Fruit fly (Drosophila melanogaster) whole organism, embryonic: ENCODE measurements around the gene Tmtc2.

Experiments used
- Antp ChIP-seq: fragments of 200-800 bp; sonication (Bioruptor generic); optimal IDR thresholded peaks from 3 replicates; lab custom pipeline; 2016; ENCODE audit warnings: missing biosample characterization, missing genetic modification characterization
- BEAF-32 ChIP-seq: fragments of 200-800 bp; sonication (Bioruptor generic); optimal IDR thresholded peaks from 3 replicates; lab custom pipeline; 2017; ENCODE audit warnings: missing biosample characterization, missing genetic modification characterization, mild to moderate bottlenecking, moderate library complexity, missing genetic modification reagents
- CG10462 ChIP-seq: fragments of 200-800 bp; sonication (Bioruptor generic); optimal IDR thresholded peaks from 2 replicates; lab custom pipeline; 2016; ENCODE audit warnings: missing biosample characterization, missing genetic modification characterization
- CG15514 ChIP-seq: fragments of 200-800 bp; sonication (Bioruptor generic); optimal IDR thresholded peaks from 3 replicates; lab custom pipeline; 2017; ENCODE audit warnings: missing biosample characterization, missing genetic modification characterization, mild to moderate bottlenecking, moderate library complexity, missing genetic modification reagents
- CG1832 ChIP-seq: fragments of 200-800 bp; sonication (Bioruptor generic); optimal IDR thresholded peaks from 2 replicates; lab custom pipeline; 2017; ENCODE audit warnings: missing biosample characterization, mild to moderate bottlenecking, missing genetic modification characterization, inconsistent platforms
- CG2120 ChIP-seq: fragments of 200-800 bp; sonication (Bioruptor generic); optimal IDR thresholded peaks from 3 replicates; lab custom pipeline; 2016; ENCODE audit warnings: missing biosample characterization, missing genetic modification characterization
- CG30403 ChIP-seq: fragments of 200-800 bp; sonication (Bioruptor generic); optimal IDR thresholded peaks from 3 replicates; lab custom pipeline; 2016; ENCODE audit warnings: missing biosample characterization, missing genetic modification characterization
- CG3163 ChIP-seq: fragments of 200-800 bp; sonication (Bioruptor generic); optimal IDR thresholded peaks from 3 replicates; lab custom pipeline; 2016; ENCODE audit warnings: missing biosample characterization, missing genetic modification characterization
- CG33557 ChIP-seq: fragments of 200-800 bp; sonication (Bioruptor generic); optimal IDR thresholded peaks from 2 replicates; lab custom pipeline; 2019; ENCODE audit warnings: missing biosample characterization, mild to moderate bottlenecking, missing genetic modification characterization, moderate library complexity
- CG6175 ChIP-seq: fragments of 200-800 bp; sonication (Bioruptor generic); IDR thresholded peaks from 3 replicates; pipeline ENCODE4 v1.3.6; 2022; ENCODE audit warnings: missing biosample characterization, missing genetic modification characterization
- CG6254 ChIP-seq: fragments of 200-800 bp; sonication (Bioruptor generic); optimal IDR thresholded peaks from 3 replicates; lab custom pipeline; 2017; ENCODE audit warnings: mild to moderate bottlenecking, missing biosample characterization, missing genetic modification reagents, missing genetic modification characterization
- CG6272 ChIP-seq: fragments of 200-800 bp; sonication (Bioruptor generic); IDR thresholded peaks from 2 replicates; pipeline ENCODE4 v1.3.6; 2022; ENCODE audit warnings: missing biosample characterization, missing genetic modification characterization
- CG6654 ChIP-seq: fragments of 200-800 bp; sonication (Bioruptor generic); optimal IDR thresholded peaks from 2 replicates; lab custom pipeline; 2017; ENCODE audit warnings: missing biosample characterization, mild to moderate bottlenecking, missing genetic modification characterization
- CG6765 ChIP-seq: fragments of 200-800 bp; sonication (Bioruptor generic); optimal IDR thresholded peaks from 3 replicates; lab custom pipeline; 2017; ENCODE audit warnings: missing biosample characterization, mild to moderate bottlenecking, missing genetic modification characterization
- CG7271 ChIP-seq: fragments of 200-800 bp; sonication (Bioruptor generic); optimal IDR thresholded peaks from 2 replicates; lab custom pipeline; 2018; ENCODE audit warnings: missing biosample characterization, mild to moderate bottlenecking, missing genetic modification characterization, moderate library complexity
- CG7357 ChIP-seq: fragments of 200-800 bp; sonication (Bioruptor generic); IDR thresholded peaks from 3 replicates; pipeline ENCODE4 v1.3.6; 2022; ENCODE audit warnings: missing biosample characterization, missing genetic modification characterization
- CG7786 ChIP-seq: fragments of 200-800 bp; sonication (Bioruptor generic); optimal IDR thresholded peaks from 2 replicates; lab custom pipeline; 2016; ENCODE audit warnings: missing biosample characterization, missing genetic modification characterization
- CG8089 ChIP-seq: fragments of 200-800 bp; sonication (Bioruptor generic); optimal IDR thresholded peaks from 3 replicates; lab custom pipeline; 2016; ENCODE audit warnings: missing biosample characterization, missing genetic modification characterization
- CG8924 ChIP-seq: fragments of 200-800 bp; optimal IDR thresholded peaks from 3 replicates; lab custom pipeline; 2019; ENCODE audit warnings: missing biosample characterization, mild to moderate bottlenecking, missing genetic modification characterization, moderate library complexity
- CG9817 ChIP-seq: fragments of 200-800 bp; sonication (Bioruptor generic); optimal IDR thresholded peaks from 2 replicates; lab custom pipeline; 2018; ENCODE audit warnings: missing biosample characterization, mild to moderate bottlenecking, missing genetic modification characterization, moderate library complexity
- CkIIα-i1 ChIP-seq: fragments of 200-800 bp; sonication (Bioruptor generic); IDR thresholded peaks from 2 replicates; pipeline ENCODE4 v1.3.6; 2022; ENCODE audit warnings: missing biosample characterization, missing genetic modification characterization
- Dll ChIP-seq: fragments of 200-800 bp; sonication (Bioruptor generic); IDR thresholded peaks from 4 replicates; pipeline ENCODE4 v1.3.6; 2022; ENCODE audit warnings: missing biosample characterization, missing genetic modification characterization; ENCODE audit not compliant: partially characterized antibody
- Gsc ChIP-seq: fragments of 200-800 bp; sonication (Bioruptor generic); IDR thresholded peaks from 2 replicates; pipeline ENCODE4 v1.3.6; 2022; ENCODE audit warnings: missing biosample characterization, missing genetic modification characterization
- HHEX ChIP-seq: fragments of 200-800 bp; sonication (Bioruptor generic); optimal IDR thresholded peaks from 3 replicates; lab custom pipeline; 2017; ENCODE audit warnings: missing biosample characterization, mild to moderate bottlenecking, missing genetic modification characterization, missing genetic modification reagents
- Lim3 ChIP-seq: fragments of 200-800 bp; sonication (Bioruptor generic); IDR thresholded peaks from 2 replicates; pipeline ENCODE4 v1.3.6; 2022; ENCODE audit warnings: missing biosample characterization, missing genetic modification characterization
- MBD-R2 ChIP-seq: fragments of 200-800 bp; sonication (Bioruptor generic); IDR thresholded peaks from 2 replicates; pipeline ENCODE4 v1.3.6; 2022; ENCODE audit warnings: missing biosample characterization, missing genetic modification characterization
- Med ChIP-seq: fragments of 200-800 bp; sonication (Bioruptor generic); peaks from one replicate; lab custom pipeline; 2016; ENCODE audit warnings: missing biosample characterization, missing genetic modification characterization, mild to moderate bottlenecking, inconsistent platforms, moderate library complexity
- Meics ChIP-seq: fragments of 200-800 bp; sonication (Bioruptor generic); optimal IDR thresholded peaks from 2 replicates; lab custom pipeline; 2017; ENCODE audit warnings: missing biosample characterization, mild to moderate bottlenecking, missing genetic modification characterization
- Mrtf ChIP-seq: fragments of 200-800 bp; sonication (Bioruptor generic); IDR thresholded peaks from 3 replicates; pipeline ENCODE4 v1.3.6; 2022; ENCODE audit warnings: missing biosample characterization, missing genetic modification characterization
- NK7.1 ChIP-seq: fragments of 200-800 bp; sonication (Bioruptor generic); optimal IDR thresholded peaks from 3 replicates; lab custom pipeline; 2016; ENCODE audit warnings: missing biosample characterization, missing genetic modification characterization
- NfI ChIP-seq: fragments of 200-800 bp; sonication (Bioruptor generic); optimal IDR thresholded peaks from 3 replicates; lab custom pipeline; 2018; ENCODE audit warnings: missing biosample characterization, mild to moderate bottlenecking, missing genetic modification characterization, moderate library complexity
- Side ChIP-seq: fragments of 200-800 bp; sonication (Bioruptor generic); optimal IDR thresholded peaks from 2 replicates; lab custom pipeline; 2016; ENCODE audit warnings: missing biosample characterization, missing genetic modification characterization
- Spps ChIP-seq: fragments of 200-800 bp; sonication (Bioruptor generic); optimal IDR thresholded peaks from 2 replicates; lab custom pipeline; 2018; ENCODE audit warnings: missing biosample characterization, mild to moderate bottlenecking, missing genetic modification characterization
- amos ChIP-seq: fragments of 200-800 bp; sonication (Bioruptor generic); IDR thresholded peaks from 2 replicates; pipeline ENCODE4 v1.3.6; 2022; ENCODE audit warnings: missing biosample characterization, missing genetic modification characterization; ENCODE audit not compliant: partially characterized antibody
- cas ChIP-seq: fragments of 200-800 bp; sonication (Bioruptor generic); IDR thresholded peaks from 2 replicates; pipeline ENCODE4 v1.3.6; 2022; ENCODE audit warnings: missing biosample characterization, missing genetic modification characterization
- chinmo ChIP-seq: fragments of 200-800 bp; sonication (Bioruptor generic); IDR thresholded peaks from 4 replicates; pipeline ENCODE4 v1.3.6; 2022; ENCODE audit warnings: missing biosample characterization, missing genetic modification characterization; ENCODE audit not compliant: partially characterized antibody
- dimm ChIP-seq: fragments of 200-800 bp; sonication (Bioruptor generic); IDR thresholded peaks from 2 replicates; pipeline ENCODE4 v1.3.6; 2022; ENCODE audit warnings: missing biosample characterization, missing genetic modification characterization
- fd64A ChIP-seq: fragments of 200-800 bp; sonication (Bioruptor generic); optimal IDR thresholded peaks from 3 replicates; lab custom pipeline; 2018; ENCODE audit warnings: missing biosample characterization, mild to moderate bottlenecking, missing genetic modification characterization
- gcm ChIP-seq: fragments of 200-800 bp; sonication (Bioruptor generic); optimal IDR thresholded peaks from 2 replicates; lab custom pipeline; 2019; ENCODE audit warnings: missing biosample characterization, mild to moderate bottlenecking, missing genetic modification characterization, moderate library complexity
- gt ChIP-seq: fragments of 200-800 bp; sonication (Bioruptor generic); IDR thresholded peaks from 2 replicates; pipeline ENCODE4 v1.3.6; 2022; ENCODE audit warnings: missing biosample characterization, missing genetic modification characterization
- kah ChIP-seq: fragments of 200-800 bp; sonication (Bioruptor generic); optimal IDR thresholded peaks from 2 replicates; lab custom pipeline; 2018; ENCODE audit warnings: missing biosample characterization, mild to moderate bottlenecking, missing genetic modification characterization
- lbe ChIP-seq: fragments of 200-800 bp; sonication (Bioruptor generic); optimal IDR thresholded peaks from 2 replicates; lab custom pipeline; 2016; ENCODE audit warnings: missing biosample characterization, mild to moderate bottlenecking, missing genetic modification characterization
- odd ChIP-seq: fragments of 200-800 bp; sonication (Bioruptor generic); optimal IDR thresholded peaks from 2 replicates; lab custom pipeline; 2017; ENCODE audit warnings: missing biosample characterization, mild to moderate bottlenecking, missing genetic modification characterization
- org-1 ChIP-seq: fragments of 200-800 bp; sonication (Bioruptor generic); optimal IDR thresholded peaks from 2 replicates; lab custom pipeline; 2017; ENCODE audit warnings: missing biosample characterization, missing genetic modification characterization
- prd ChIP-seq, 3 experiments: fragments of >200 bp in 2 of 3; fragments of 200-800 bp in 1 of 3; sonication (Bioruptor generic) in 1 of 3; optimal IDR thresholded peaks in 2 of 3; IDR thresholded peaks in 1 of 3; 2 replicates in 2 of 3; 3 replicates in 1 of 3; pipeline versions ENCODE4 v1.3.6 to Lab custom; 2017 to 2022; ENCODE audit warnings: missing biosample characterization in 1 of 3, missing genetic modification characterization in 1 of 3
- row ChIP-seq: fragments of 200-800 bp; sonication (Bioruptor generic); IDR thresholded peaks from 3 replicates; pipeline ENCODE4 v1.3.6; 2022; ENCODE audit warnings: missing biosample characterization, missing genetic modification characterization
- run ChIP-seq: fragments of 200-800 bp; sonication (Bioruptor generic); optimal IDR thresholded peaks from 3 replicates; lab custom pipeline; 2018; ENCODE audit warnings: missing biosample characterization, mild to moderate bottlenecking, missing genetic modification characterization
- sens-2 ChIP-seq: fragments of 200-800 bp; sonication (Bioruptor generic); IDR thresholded peaks from 2 replicates; pipeline ENCODE4 v1.3.6; 2022; ENCODE audit warnings: missing biosample characterization, missing genetic modification characterization
- ssp ChIP-seq: fragments of 200-800 bp; sonication (Bioruptor generic); IDR thresholded peaks from 2 replicates; pipeline ENCODE4 v1.3.6; 2022; ENCODE audit warnings: missing biosample characterization, missing genetic modification characterization
- tgo ChIP-seq: fragments of 200-800 bp; sonication (Bioruptor generic); IDR thresholded peaks from 3 replicates; pipeline ENCODE4 v1.3.6; 2022; ENCODE audit warnings: missing biosample characterization, missing genetic modification characterization
- usp ChIP-seq: fragments of >200 bp; optimal IDR thresholded peaks from 2 replicates; lab custom pipeline; 2017; ENCODE audit warnings: missing biosample characterization, missing genetic modification characterization

The Tmtc2 gene

dm6 chr2L:889799-890198, 32.8 kb upstream of the Tmtc2 start (continued):
- TF ChIP-seq MBD-R2 (GFP tag; lab: Robert Waterston, UW) = no peak
- TF ChIP-seq Spps (tag; lab: Kevin White, UChicago) = no peak
- TF ChIP-seq chinmo (GFP tag; lab: Robert Waterston, UW) = no peak
- TF ChIP-seq cas (GFP tag; lab: Robert Waterston, UW) = no peak
- no peak for TF ChIP-seq HHEX (GFP tag; lab: Kevin White, UChicago)
- no peak for TF ChIP-seq odd (GFP tag; lab: Kevin White, UChicago)
- TF ChIP-seq lbe = no peak
- 0 out of 2 replicates have a peak, but pooled peaks have one; percentile 18 for TF ChIP-seq sens-2
- no peak for TF ChIP-seq fd64A (GFP tag; lab: Kevin White, UChicago)
- no peak for TF ChIP-seq CG6654 (GFP tag; lab: Kevin White, UChicago)
- TF ChIP-seq CG6765 (GFP tag; lab: Kevin White, UChicago) = no peak
- peak; percentile 54 for TF ChIP-seq CG7786 (GFP tag; lab: Kevin White, UChicago)
- no peak for TF ChIP-seq CG15514
- peak; percentile 63 for TF ChIP-seq Med (GFP tag; lab: Kevin White, UChicago)
- TF ChIP-seq BEAF-32 (GFP tag; lab: Kevin White, UChicago) = no peak
- TF ChIP-seq NK7.1 (GFP tag; lab: Kevin White, UChicago) = no peak
- TF ChIP-seq CG2120 = peak; percentile 48
- TF ChIP-seq CG8924 = peak; percentile 26
- TF ChIP-seq CG33557 (GFP tag; lab: Kevin White, UChicago) = no peak
- no peak for TF ChIP-seq dimm (GFP tag; lab: Robert Waterston, UW)
- TF ChIP-seq CG6175 (GFP tag; lab: Robert Waterston, UW) = no peak
- TF ChIP-seq CG1832 = no peak
- no peak for TF ChIP-seq Lim3 (GFP tag; lab: Robert Waterston, UW)
- TF ChIP-seq run (tag; lab: Kevin White, UChicago) = no peak
- 0 out of 2 replicates have a peak, but pooled peaks have one; percentile 19 for TF ChIP-seq ssp
- TF ChIP-seq kah (GFP tag; lab: Kevin White, UChicago) = no peak
- peak; percentile 17 for TF ChIP-seq CG9817 (tag; lab: Kevin White, UChicago)
- TF ChIP-seq gcm = no peak
- peak; percentile 79 for TF ChIP-seq row (GFP tag; lab: Robert Waterston, UW)
- no peak for TF ChIP-seq Mrtf (GFP tag; lab: Robert Waterston, UW)
- TF ChIP-seq NfI (GFP tag; lab: Kevin White, UChicago) = no peak
- no peak for TF ChIP-seq CG8089
- TF ChIP-seq CG10462 (GFP tag; lab: Kevin White, UChicago) = no peak
- TF ChIP-seq gt (GFP tag; lab: Robert Waterston, UW) = no peak
- TF ChIP-seq Meics (GFP tag; lab: Kevin White, UChicago) = no peak
- no peak for TF ChIP-seq CG3163 (GFP tag; lab: Kevin White, UChicago)
- no peak for TF ChIP-seq Dll (GFP tag; lab: Robert Waterston, UW)
- no peak for TF ChIP-seq CG7271 (tag; lab: Kevin White, UChicago)
- TF ChIP-seq CG7357 (GFP tag; lab: Robert Waterston, UW) = 0 out of 3 replicates have a peak, but pooled peaks have one; percentile 6
- 0 out of 2 replicates have a peak, but pooled peaks have one; percentile 6 for TF ChIP-seq Gsc
- TF ChIP-seq Antp (GFP tag; lab: Kevin White, UChicago) = no peak
- no peak for TF ChIP-seq prd (optimal IDR thresholded peaks at IDR 0.05; lab: Kevin White, UChicago)
- TF ChIP-seq prd (GFP tag; IDR thresholded peaks at IDR 0.05; lab: Robert Waterston, UW) = peak; percentile 71
- no peak for TF ChIP-seq usp (GFP tag; lab: Kevin White, UChicago)
- TF ChIP-seq CkIIα-i1 (GFP tag; lab: Robert Waterston, UW) = no peak
- no peak for TF ChIP-seq CG6272
- TF ChIP-seq Side = no peak
- TF ChIP-seq CG6254 (GFP tag; lab: Kevin White, UChicago) = no peak
- TF ChIP-seq org-1 = no peak
- peak; percentile 43; the same call in 2 of the 3 replicates for TF ChIP-seq tgo (GFP tag; lab: Robert Waterston, UW)
- TF ChIP-seq CG30403 (GFP tag; lab: Kevin White, UChicago) = peak; percentile 7
- no peak for TF ChIP-seq amos
